Fruit fly (Drosophila melanogaster) whole organism, embryonic: ENCODE results near the gene Ankrd49.

ENCODE experiments used
- Asciz ChIP-seq: fragments of 200-800 bp; sonication (Bioruptor generic); optimal IDR thresholded peaks from 2 replicates; lab custom pipeline; 2017; ENCODE audit warnings: missing biosample characterization, mild to moderate bottlenecking, missing genetic modification characterization, missing genetic modification reagents
- C15 ChIP-seq: fragments of 200-800 bp; sonication (Bioruptor generic); IDR thresholded peaks from 3 replicates; pipeline ENCODE4 v1.3.6; 2022; ENCODE audit warnings: missing biosample characterization, missing genetic modification characterization
- CG10274 ChIP-seq: fragments of 200-800 bp; sonication (Bioruptor generic); optimal IDR thresholded peaks from 3 replicates; lab custom pipeline; 2017; ENCODE audit warnings: missing biosample characterization, mild to moderate bottlenecking, missing genetic modification characterization
- CG11093 ChIP-seq: fragments of 200-800 bp; sonication (Bioruptor generic); IDR thresholded peaks from 3 replicates; pipeline ENCODE4 v1.3.6; 2022; ENCODE audit warnings: missing biosample characterization, missing genetic modification characterization
- CG12219 ChIP-seq: fragments of 200-800 bp; sonication (Bioruptor generic); optimal IDR thresholded peaks from 3 replicates; lab custom pipeline; 2018; ENCODE audit warnings: missing biosample characterization, mild to moderate bottlenecking, missing genetic modification characterization
- CG13123 ChIP-seq: fragments of 200-800 bp; sonication (Bioruptor generic); optimal IDR thresholded peaks from 2 replicates; lab custom pipeline; 2016; ENCODE audit warnings: missing biosample characterization, missing genetic modification characterization
- CG13894 ChIP-seq: fragments of 200-800 bp; sonication (Bioruptor generic); optimal IDR thresholded peaks from 3 replicates; lab custom pipeline; 2018; ENCODE audit warnings: missing biosample characterization, mild to moderate bottlenecking, missing genetic modification characterization, moderate library complexity
- CG14050 ChIP-seq: fragments of 200-800 bp; sonication (Bioruptor generic); IDR thresholded peaks from 3 replicates; pipeline ENCODE4 v1.3.6; 2022; ENCODE audit warnings: missing biosample characterization, missing genetic modification characterization
- CG1529 ChIP-seq: fragments of 200-800 bp; sonication (Bioruptor generic); optimal IDR thresholded peaks from 3 replicates; lab custom pipeline; 2018; ENCODE audit warnings: missing biosample characterization, missing genetic modification characterization
- CG15601 ChIP-seq: fragments of 200-800 bp; sonication (Bioruptor generic); optimal IDR thresholded peaks from 3 replicates; lab custom pipeline; 2019; ENCODE audit warnings: missing biosample characterization, mild to moderate bottlenecking, missing genetic modification characterization, moderate library complexity
- CG16815 ChIP-seq: fragments of 200-800 bp; sonication (Bioruptor generic); optimal IDR thresholded peaks from 3 replicates; lab custom pipeline; 2017; ENCODE audit warnings: missing biosample characterization, mild to moderate bottlenecking, missing genetic modification characterization
- CG17568 ChIP-seq: fragments of 200-800 bp; sonication (Bioruptor generic); optimal IDR thresholded peaks from 2 replicates; lab custom pipeline; 2018; ENCODE audit warnings: missing biosample characterization, mild to moderate bottlenecking, missing genetic modification characterization, moderate library complexity
- CG18262 ChIP-seq: fragments of 200-800 bp; optimal IDR thresholded peaks from 3 replicates; lab custom pipeline; 2019; ENCODE audit warnings: missing biosample characterization, mild to moderate bottlenecking, missing genetic modification characterization, moderate library complexity
- CG18764 ChIP-seq: fragments of 200-800 bp; sonication (Bioruptor generic); optimal IDR thresholded peaks from 3 replicates; lab custom pipeline; 2016; ENCODE audit warnings: missing biosample characterization, missing genetic modification characterization
- CG2202 ChIP-seq: fragments of 200-800 bp; sonication (Bioruptor generic); optimal IDR thresholded peaks from 2 replicates; lab custom pipeline; 2018; ENCODE audit warnings: missing biosample characterization, mild to moderate bottlenecking, missing genetic modification characterization
- CG33557 ChIP-seq: fragments of 200-800 bp; sonication (Bioruptor generic); optimal IDR thresholded peaks from 2 replicates; lab custom pipeline; 2019; ENCODE audit warnings: missing biosample characterization, mild to moderate bottlenecking, missing genetic modification characterization, moderate library complexity
- CG34376 ChIP-seq: fragments of 200-800 bp; sonication (Bioruptor generic); optimal IDR thresholded peaks from 2 replicates; lab custom pipeline; 2018; ENCODE audit warnings: missing biosample characterization, mild to moderate bottlenecking, missing genetic modification characterization
- CG4282 ChIP-seq: fragments of 200-800 bp; sonication (Bioruptor generic); optimal IDR thresholded peaks from 2 replicates; lab custom pipeline; 2016; ENCODE audit warnings: missing biosample characterization, missing genetic modification characterization
- CG4328 ChIP-seq: fragments of 200-800 bp; sonication (Bioruptor generic); optimal IDR thresholded peaks from 3 replicates; lab custom pipeline; 2017; ENCODE audit warnings: missing biosample characterization, missing genetic modification reagents, missing genetic modification characterization
- CG4424 ChIP-seq: fragments of 200-800 bp; sonication (Bioruptor generic); optimal IDR thresholded peaks from 3 replicates; lab custom pipeline; 2016; ENCODE audit warnings: missing biosample characterization, missing genetic modification characterization
- CG7271 ChIP-seq: fragments of 200-800 bp; sonication (Bioruptor generic); optimal IDR thresholded peaks from 2 replicates; lab custom pipeline; 2018; ENCODE audit warnings: missing biosample characterization, mild to moderate bottlenecking, missing genetic modification characterization, moderate library complexity
- CG8765 ChIP-seq: fragments of 200-800 bp; sonication (Bioruptor generic); IDR thresholded peaks from 2 replicates; pipeline ENCODE4 v1.3.6; 2022; ENCODE audit warnings: missing biosample characterization, missing genetic modification characterization
- CG8924 ChIP-seq: fragments of 200-800 bp; optimal IDR thresholded peaks from 3 replicates; lab custom pipeline; 2019; ENCODE audit warnings: missing biosample characterization, mild to moderate bottlenecking, missing genetic modification characterization, moderate library complexity
- Chrac-16 ChIP-seq: fragments of 200-800 bp; sonication (Bioruptor generic); optimal IDR thresholded peaks from 3 replicates; lab custom pipeline; 2016; ENCODE audit warnings: missing biosample characterization, missing genetic modification characterization
- ERR ChIP-seq: fragments of 200-800 bp; sonication (Bioruptor generic); optimal IDR thresholded peaks from 2 replicates; lab custom pipeline; 2016; ENCODE audit warnings: missing biosample characterization, missing genetic modification characterization
- Fer2 ChIP-seq: fragments of 200-800 bp; sonication (Bioruptor generic); optimal IDR thresholded peaks from 2 replicates; lab custom pipeline; 2018; ENCODE audit warnings: missing biosample characterization, mild to moderate bottlenecking, missing genetic modification characterization, moderate library complexity
- Fer3 ChIP-seq: fragments of 200-800 bp; sonication (Bioruptor generic); optimal IDR thresholded peaks from 2 replicates; lab custom pipeline; 2018; ENCODE audit warnings: missing biosample characterization, mild to moderate bottlenecking, missing genetic modification characterization, moderate library complexity
- HLH4C ChIP-seq: fragments of 200-800 bp; sonication (Bioruptor generic); IDR thresholded peaks from 3 replicates; pipeline ENCODE4 v1.3.6; 2022; ENCODE audit warnings: missing biosample characterization, missing genetic modification characterization; ENCODE audit not compliant: partially characterized antibody
- MTF-1 ChIP-seq: fragments of 200-800 bp; sonication (Bioruptor generic); optimal IDR thresholded peaks from 2 replicates; lab custom pipeline; 2018; ENCODE audit warnings: missing biosample characterization, mild to moderate bottlenecking, missing genetic modification characterization, borderline replicate concordance
- Trl ChIP-seq, 3 experiments: fragments of >200 bp in 2 of 3; fragments of 200-800 bp in 1 of 3; sonication (Bioruptor generic) in 1 of 3; optimal IDR thresholded peaks; 2 replicates in 1 of 3; 3 replicates in 2 of 3; lab custom pipeline; 2016 to 2017; ENCODE audit warnings: missing biosample characterization in 1 of 3, missing genetic modification characterization in 1 of 3
- al ChIP-seq: fragments of 200-800 bp; sonication (Bioruptor generic); IDR thresholded peaks from 2 replicates; pipeline ENCODE4 v1.3.6; 2022; ENCODE audit warnings: missing biosample characterization, missing genetic modification characterization
- amos ChIP-seq: fragments of 200-800 bp; sonication (Bioruptor generic); IDR thresholded peaks from 2 replicates; pipeline ENCODE4 v1.3.6; 2022; ENCODE audit warnings: missing biosample characterization, missing genetic modification characterization; ENCODE audit not compliant: partially characterized antibody
- ap ChIP-seq: fragments of 200-800 bp; sonication (Bioruptor generic); IDR thresholded peaks from 2 replicates; pipeline ENCODE4 v1.3.6; 2022; ENCODE audit warnings: missing biosample characterization, missing genetic modification characterization
- bcd ChIP-seq: fragments of 200-800 bp; sonication (Bioruptor generic); optimal IDR thresholded peaks from 2 replicates; lab custom pipeline; 2017; ENCODE audit warnings: missing biosample characterization, mild to moderate bottlenecking, missing genetic modification characterization
- cad ChIP-seq: fragments of >200 bp; optimal IDR thresholded peaks from 2 replicates; lab custom pipeline; 2017; ENCODE audit warnings: missing biosample characterization, missing genetic modification characterization
- ems ChIP-seq: fragments of 200-800 bp; sonication (Bioruptor generic); optimal IDR thresholded peaks from 3 replicates; lab custom pipeline; 2016; ENCODE audit warnings: missing biosample characterization, missing genetic modification characterization
- fd3F ChIP-seq: fragments of 200-800 bp; sonication (Bioruptor generic); optimal IDR thresholded peaks from 2 replicates; lab custom pipeline; 2018; ENCODE audit warnings: missing biosample characterization, mild to moderate bottlenecking, missing genetic modification characterization, moderate library complexity
- fd64A ChIP-seq: fragments of 200-800 bp; sonication (Bioruptor generic); optimal IDR thresholded peaks from 3 replicates; lab custom pipeline; 2018; ENCODE audit warnings: missing biosample characterization, mild to moderate bottlenecking, missing genetic modification characterization
- grn ChIP-seq: fragments of 200-800 bp; sonication (Bioruptor generic); optimal IDR thresholded peaks from 3 replicates; lab custom pipeline; 2017; ENCODE audit warnings: missing biosample characterization, missing genetic modification characterization
- h ChIP-seq: fragments of >200 bp; optimal IDR thresholded peaks from 2 replicates; lab custom pipeline; 2017
- kah ChIP-seq: fragments of 200-800 bp; sonication (Bioruptor generic); optimal IDR thresholded peaks from 2 replicates; lab custom pipeline; 2018; ENCODE audit warnings: missing biosample characterization, mild to moderate bottlenecking, missing genetic modification characterization
- lmd ChIP-seq: fragments of 200-800 bp; sonication (Bioruptor generic); IDR thresholded peaks from 2 replicates; pipeline ENCODE4 v1.3.6; 2022; ENCODE audit warnings: missing biosample characterization, missing genetic modification characterization
- psq ChIP-seq: fragments of 200-800 bp; sonication (Bioruptor generic); optimal IDR thresholded peaks from 2 replicates; lab custom pipeline; 2017; ENCODE audit warnings: missing biosample characterization, missing genetic modification characterization
- pum ChIP-seq: fragments of 200-800 bp; sonication (Bioruptor generic); optimal IDR thresholded peaks from 2 replicates; lab custom pipeline; 2016; ENCODE audit warnings: missing biosample characterization, missing genetic modification characterization
- run ChIP-seq: fragments of 200-800 bp; sonication (Bioruptor generic); optimal IDR thresholded peaks from 3 replicates; lab custom pipeline; 2018; ENCODE audit warnings: missing biosample characterization, mild to moderate bottlenecking, missing genetic modification characterization
- sisA ChIP-seq: fragments of 200-800 bp; sonication (Bioruptor generic); IDR thresholded peaks from 2 replicates; pipeline ENCODE4 v1.3.6; 2022; ENCODE audit warnings: missing biosample characterization, missing genetic modification characterization
- twi ChIP-seq: fragments of 200-800 bp; optimal IDR thresholded peaks from 2 replicates; lab custom pipeline; 2019; ENCODE audit warnings: missing biosample characterization, mild to moderate bottlenecking, missing genetic modification characterization, moderate library complexity
- z ChIP-seq: fragments of 200-800 bp; sonication (Bioruptor generic); IDR thresholded peaks from 3 replicates; pipeline ENCODE4 v1.3.6; 2022; ENCODE audit warnings: missing biosample characterization, missing genetic modification characterization
- zf30C ChIP-seq: fragments of 200-800 bp; sonication (Bioruptor generic); optimal IDR thresholded peaks from 3 replicates; lab custom pipeline; 2018; ENCODE audit warnings: missing biosample characterization, mild to moderate bottlenecking, missing genetic modification characterization

Gene Ankrd49

dm6 chr2L:15056359-15057220 is 49.4 kb upstream of the Ankrd49 start (continued):
- TF ChIP-seq ERR (GFP tag; lab: Kevin White, UChicago) (no peak), bcd (GFP tag; lab: Kevin White, UChicago) (peak; percentile 79), twi (peak; percentile 41), fd3F (GFP tag; lab: Kevin White, UChicago) (peak; percentile 31), HLH4C (GFP tag; lab: Robert Waterston, UW) (no peak), Trl (optimal IDR thresholded peaks at IDR 0.05; lab: Kevin White, UChicago) (peak; percentile 66 to 94), Trl (GFP tag; optimal IDR thresholded peaks at IDR 0.05; lab: Kevin White, UChicago) (peak; percentile 20), CG15601 (peak; percentile 73), CG7271 (peak; percentile 44), CG33557 (GFP tag; lab: Kevin White, UChicago) (peak; percentile 64), CG10274 (GFP tag; lab: Kevin White, UChicago) (peak; percentile 43), CG2202 (tag; lab: Kevin White, UChicago) (peak; percentile 43), CG18764 (GFP tag; lab: Kevin White, UChicago) (peak; percentile 44), CG18262 (tag; lab: Kevin White, UChicago) (peak; percentile 92), lmd (GFP tag; lab: Robert Waterston, UW) (peak; percentile 77), psq (GFP tag; lab: Kevin White, UChicago) (peak; percentile 37), z (GFP tag; lab: Robert Waterston, UW) (no peak), CG4424 (peak; percentile 85), amos (GFP tag; lab: Robert Waterston, UW) (no peak), kah (GFP tag; lab: Kevin White, UChicago) (peak; percentile 41), C15 (GFP tag; lab: Robert Waterston, UW) (no peak), Fer3 (tag; lab: Kevin White, UChicago) (peak; percentile 58), Chrac-16 (GFP tag; lab: Kevin White, UChicago) (peak; percentile 49), CG8924 (tag; lab: Kevin White, UChicago) (peak; percentile 65), CG16815 (GFP tag; lab: Kevin White, UChicago) (peak; percentile 62), CG4282 (no peak), ap (GFP tag; lab: Robert Waterston, UW) (peak; percentile 69), sisA (peak; percentile 77), CG12219 (GFP tag; lab: Kevin White, UChicago) (peak; percentile 53), CG14050 (GFP tag; lab: Robert Waterston, UW) (peak; percentile 69), al (GFP tag; lab: Robert Waterston, UW) (peak; percentile 43), Asciz (GFP tag; lab: Kevin White, UChicago) (peak; percentile 85), cad (GFP tag; lab: Kevin White, UChicago) (no peak), CG11093 (GFP tag; lab: Robert Waterston, UW) (peak; percentile 63; the same call in 2 of the 3 replicates), fd64A (GFP tag; lab: Kevin White, UChicago) (no peak), CG13123 (GFP tag; lab: Kevin White, UChicago) (peak; percentile 44), grn (GFP tag; lab: Kevin White, UChicago) (peak; percentile 6), MTF-1 (peak; percentile 27), h (no peak), run (peak; percentile 36), ems (GFP tag; lab: Kevin White, UChicago) (peak; percentile 41), CG13894 (no peak), CG34376 (GFP tag; lab: Kevin White, UChicago) (no peak), zf30C (GFP tag; lab: Kevin White, UChicago) (peak; percentile 75), CG1529 (GFP tag; lab: Kevin White, UChicago) (peak; percentile 65), CG17568 (GFP tag; lab: Kevin White, UChicago) (peak; percentile 25), CG8765 (GFP tag; lab: Robert Waterston, UW) (peak; percentile 47; the same call in 1 of the 2 replicates), Fer2 (tag; lab: Kevin White, UChicago) (peak; percentile 14), CG4328 (GFP tag; lab: Kevin White, UChicago) (peak; percentile 55), pum (GFP tag; lab: Kevin White, UChicago) (peak; percentile 34)
